Worm (Caenorhabditis elegans) whole organism, L1 larva: ENCODE measurements around the gene srz-38.
A peak's percentile ranks its signal among the peaks of the same experiment; 100 is the strongest.

Experiments used
- C16A3.4 ChIP-seq: fragments of 150-350 bp; optimal IDR thresholded peaks from 2 replicates; lab custom pipeline; 2014; ENCODE audit warnings: missing biosample characterization, missing genetic modification characterization
- F16B12.6 ChIP-seq: fragments of 150-350 bp; optimal IDR thresholded peaks from 2 replicates; lab custom pipeline; 2014; ENCODE audit warnings: missing biosample characterization, missing genetic modification characterization
- alr-1 ChIP-seq: fragments of 200-800 bp; sonication (Bioruptor generic); optimal IDR thresholded peaks from 2 replicates; lab custom pipeline; 2018; ENCODE audit warnings: borderline replicate concordance, mild to moderate bottlenecking, missing genetic modification characterization, missing compliant biosample characterization
- ama-1 ChIP-seq: fragments of 150-350 bp; optimal IDR thresholded peaks from 2 replicates; lab custom pipeline; 2014
- ceh-63 ChIP-seq: fragments of 200-800 bp; sonication (Bioruptor generic); optimal IDR thresholded peaks from 2 replicates; lab custom pipeline; 2018; ENCODE audit warnings: mild to moderate bottlenecking, missing genetic modification characterization, missing compliant biosample characterization
- ceh-90 ChIP-seq: sonication (generic microtip); optimal IDR thresholded peaks from 2 replicates; lab custom pipeline; 2016; ENCODE audit warnings: missing genetic modification characterization, missing compliant biosample characterization
- ces-1 ChIP-seq: fragments of 150-350 bp; optimal IDR thresholded peaks from 2 replicates; lab custom pipeline; 2014; ENCODE audit warnings: missing biosample characterization, missing genetic modification reagents, missing genetic modification characterization
- dpl-1 ChIP-seq, 3 experiments: fragments of 150-350 bp in 2 of 3; sonication (generic microtip) in 1 of 3; optimal IDR thresholded peaks; 2 replicates each; lab custom pipeline; 2014 to 2017; ENCODE audit warnings: missing biosample characterization in 3 of 3, missing genetic modification characterization in 3 of 3, missing genetic modification reagents in 3 of 3
- efl-3 ChIP-seq: fragments of 200-800 bp; sonication (Bioruptor generic); optimal IDR thresholded peaks from 2 replicates; lab custom pipeline; 2018; ENCODE audit warnings: mild to moderate bottlenecking, missing genetic modification characterization, missing compliant biosample characterization
- egl-13 ChIP-seq: sonication (generic microtip); optimal IDR thresholded peaks from 2 replicates; lab custom pipeline; 2016; ENCODE audit warnings: missing genotype, missing genetic modification reagents, missing genetic modification characterization, missing compliant biosample characterization
- egl-27 ChIP-seq, 2 experiments: fragments of 150-350 bp in 1 of 2; sonication (generic microtip); optimal IDR thresholded peaks; 3 replicates each; lab custom pipeline; 2017 to 2018; ENCODE audit warnings: missing biosample characterization in 2 of 2, missing genetic modification characterization in 2 of 2, missing genetic modification reagents in 2 of 2
- elt-2 ChIP-seq: sonication (generic microtip); optimal IDR thresholded peaks from 2 replicates; lab custom pipeline; 2016; ENCODE audit warnings: missing genetic modification characterization, mild to moderate bottlenecking, inconsistent platforms, missing compliant biosample characterization, missing genetic modification reagents
- elt-3 ChIP-seq, 6 experiments: fragments of 150-350 bp in 1 of 6; sonication (generic microtip); optimal IDR thresholded peaks; 2 replicates each; lab custom pipeline; 2017 to 2018; ENCODE audit warnings: missing biosample characterization in 6 of 6, missing genetic modification characterization in 6 of 6, inconsistent platforms in 1 of 6
- fkh-10 ChIP-seq: sonication (generic microtip); optimal IDR thresholded peaks from 2 replicates; lab custom pipeline; 2017; ENCODE audit warnings: missing biosample characterization, missing genetic modification reagents, missing genetic modification characterization
- grh-1 ChIP-seq: fragments of 200-800 bp; sonication (Bioruptor generic); IDR thresholded peaks from 2 replicates; pipeline ENCODE4 v1.3.6; 2022; ENCODE audit warnings: missing genetic modification reagents, missing genetic modification characterization, missing compliant biosample characterization
- hlh-4 ChIP-seq: sonication (generic microtip); optimal IDR thresholded peaks from 2 replicates; lab custom pipeline; 2016; ENCODE audit warnings: mild to moderate bottlenecking, missing genetic modification characterization, missing compliant biosample characterization
- irx-1 ChIP-seq: sonication (generic microtip); optimal IDR thresholded peaks from 2 replicates; lab custom pipeline; 2016; ENCODE audit warnings: missing genetic modification characterization, missing compliant biosample characterization
- lin-13 ChIP-seq: fragments of 150-350 bp; optimal IDR thresholded peaks from 2 replicates; lab custom pipeline; 2014; ENCODE audit warnings: missing biosample characterization, missing genetic modification reagents, missing genetic modification characterization
- lin-15B ChIP-seq: fragments of 150-350 bp; sonication (generic microtip); optimal IDR thresholded peaks from 3 replicates; lab custom pipeline; 2014; ENCODE audit warnings: missing biosample characterization, missing genetic modification characterization
- lir-3 ChIP-seq: sonication (generic microtip); optimal IDR thresholded peaks from 2 replicates; lab custom pipeline; 2016; ENCODE audit warnings: mild to moderate bottlenecking, missing genetic modification characterization, moderate library complexity, missing compliant biosample characterization; ENCODE audit not compliant: poor library complexity
- mdl-1 ChIP-seq, 2 experiments: fragments of 150-350 bp; optimal IDR thresholded peaks; 2 replicates each; lab custom pipeline; 2014 to 2017; ENCODE audit warnings: missing biosample characterization in 2 of 2, missing genetic modification characterization in 2 of 2, inconsistent platforms in 1 of 2
- mep-1 ChIP-seq: fragments of 150-350 bp; optimal IDR thresholded peaks from 2 replicates; lab custom pipeline; 2014; ENCODE audit warnings: missing biosample characterization, missing genetic modification characterization
- nhr-12 ChIP-seq: sonication (generic microtip); optimal IDR thresholded peaks from 2 replicates; lab custom pipeline; 2017; ENCODE audit warnings: missing biosample characterization, missing genetic modification characterization
- nhr-28 ChIP-seq: fragments of 150-350 bp; optimal IDR thresholded peaks from 2 replicates; lab custom pipeline; 2014; ENCODE audit warnings: missing biosample characterization, missing genetic modification characterization
- nhr-47 ChIP-seq: sonication (generic microtip); optimal IDR thresholded peaks from 2 replicates; lab custom pipeline; 2016; ENCODE audit warnings: mild to moderate bottlenecking, missing genetic modification characterization, moderate library complexity, missing compliant biosample characterization
- nhr-71 ChIP-seq: sonication (generic microtip); optimal IDR thresholded peaks from 2 replicates; lab custom pipeline; 2016; ENCODE audit warnings: mild to moderate bottlenecking, missing genetic modification characterization, moderate library complexity, missing compliant biosample characterization
- pag-3 ChIP-seq: sonication (generic microtip); optimal IDR thresholded peaks from 2 replicates; lab custom pipeline; 2017; ENCODE audit warnings: missing genetic modification characterization, mild to moderate bottlenecking, missing compliant biosample characterization, antibody characterized with exemption, borderline replicate concordance; ENCODE audit not compliant: insufficient read depth
- skn-1 ChIP-seq: fragments of 150-350 bp; optimal IDR thresholded peaks from 2 replicates; lab custom pipeline; 2014; ENCODE audit warnings: missing biosample characterization, missing genetic modification characterization
- sptf-1 ChIP-seq: fragments of 150-350 bp; optimal IDR thresholded peaks from 2 replicates; lab custom pipeline; 2014; ENCODE audit warnings: missing biosample characterization, missing genetic modification characterization
- swsn-7 ChIP-seq: sonication (generic microtip); optimal IDR thresholded peaks from 2 replicates; lab custom pipeline; 2016; ENCODE audit warnings: missing genetic modification characterization, missing compliant biosample characterization
- vab-15 ChIP-seq: sonication (generic microtip); optimal IDR thresholded peaks from 2 replicates; lab custom pipeline; 2017; ENCODE audit warnings: missing genotype, mild to moderate bottlenecking, missing genetic modification characterization, missing compliant biosample characterization
- zip-4 ChIP-seq: fragments of 200-800 bp; sonication (Bioruptor generic); optimal IDR thresholded peaks from 2 replicates; lab custom pipeline; 2018; ENCODE audit warnings: mild to moderate bottlenecking, missing genetic modification characterization, moderate library complexity, missing compliant biosample characterization

The srz-38 gene

ce11 chrIV:16320866-16321265, 14.3 kb upstream of the srz-38 start, which contains the start of gene srz-61:
Gene srz-61, plus strand, starts transcription at chrIV:16321166.
- TF ChIP-seq elt-3 (tag; optimal IDR thresholded peaks at IDR 0.05; lab: Kevin White, UChicago) (no peak), nhr-28 (no peak), ces-1 (GFP tag; lab: Kevin White, UChicago) (no peak), irx-1 (tag; lab: Kevin White, UChicago) (no peak)
- TF ChIP-seq, all 84 proteins: peak for 0

- TF ChIP-seq swsn-7 (tag; lab: Kevin White, UChicago) (no peak), hlh-4 (tag; lab: Kevin White, UChicago) (peak; percentile 11)
- TF ChIP-seq, all 84 proteins: peak for 1
These were observed 11.8 kb upstream of the srz-38 start, which contains the start of gene srz-104 for ce11 chrIV:16323373-16323772. Gene srz-104, plus strand, starts transcription at chrIV:16323673.

- TF ChIP-seq efl-3 (GFP tag; lab: Kevin White, UChicago) (no peak), lin-13 (GFP tag; lab: Kevin White, UChicago) (no peak), ces-1 (GFP tag; lab: Kevin White, UChicago) (no peak), elt-3 (tag; optimal IDR thresholded peaks at IDR 0.05; lab: Kevin White, UChicago) (no peak), zip-4 (GFP tag; lab: Kevin White, UChicago) (no peak), F16B12.6 (no peak), ceh-90 (tag; lab: Kevin White, UChicago) (no peak), nhr-47 (tag; lab: Kevin White, UChicago) (no peak)
These were observed 10.5 kb upstream of the srz-38 start, which contains the start of gene srz-105 for ce11 chrIV:16324589-16324988. Gene srz-105, plus strand, starts transcription at chrIV:16324889.

- TF ChIP-seq C16A3.4 (tag; lab: Kevin White, UChicago) (no peak), nhr-12 (tag; lab: Kevin White, UChicago) (no peak), alr-1 (no peak), egl-27 (tag; optimal IDR thresholded peaks at IDR 0.05; lab: Kevin White, UChicago) (no peak), swsn-7 (tag; lab: Kevin White, UChicago) (no peak), ama-1 (lab: Kevin White, UChicago) (no peak), egl-13 (tag; lab: Kevin White, UChicago) (no peak)
These were observed 6.6 kb upstream of the srz-38 start, which contains the start of gene K03D3.2 for ce11 chrIV:16328519-16328918. Gene K03D3.2, minus strand, starts transcription at chrIV:16328619.

- TF ChIP-seq C16A3.4 (tag; lab: Kevin White, UChicago) = no peak
- TF ChIP-seq pag-3 (tag; lab: Kevin White, UChicago) = no peak
- TF ChIP-seq mep-1 (tag; lab: Kevin White, UChicago) = no peak
- no peak for TF ChIP-seq elt-2 (tag; lab: Kevin White, UChicago)
- TF ChIP-seq dpl-1 (GFP tag; optimal IDR thresholded peaks at IDR 0.05; lab: Kevin White, UChicago) = no peak
- TF ChIP-seq lir-3 = no peak
- no peak for TF ChIP-seq nhr-71
- no peak for TF ChIP-seq irx-1 (tag; lab: Kevin White, UChicago)
- no peak for TF ChIP-seq ceh-63 (GFP tag; lab: Kevin White, UChicago)
- no peak for TF ChIP-seq skn-1 (tag; lab: Kevin White, UChicago)
- TF ChIP-seq sptf-1 (tag; lab: Kevin White, UChicago) = no peak
- no peak for TF ChIP-seq vab-15 (tag; lab: Kevin White, UChicago)
- no peak for TF ChIP-seq grh-1
- TF ChIP-seq lin-13 (GFP tag; lab: Kevin White, UChicago) = no peak
- no peak for TF ChIP-seq fkh-10 (GFP tag; lab: Kevin White, UChicago)
- TF ChIP-seq lin-15B = no peak
- TF ChIP-seq elt-3 (tag; optimal IDR thresholded peaks at IDR 0.05; lab: Kevin White, UChicago) = no peak
- TF ChIP-seq mdl-1 (tag; optimal IDR thresholded peaks at IDR 0.05; lab: Kevin White, UChicago) = no peak
These were observed 6.0 kb upstream of the srz-38 start, which contains the start of gene srz-74 for ce11 chrIV:16329159-16329558. Gene srz-74, plus strand, starts transcription at chrIV:16329459.
